Worm (Caenorhabditis elegans): Measurements from ENCODE around the gene C23F12.9.
A peak's percentile ranks its signal among the peaks of the same experiment; 100 is the strongest.

C23F12.9 gene

DNA sequence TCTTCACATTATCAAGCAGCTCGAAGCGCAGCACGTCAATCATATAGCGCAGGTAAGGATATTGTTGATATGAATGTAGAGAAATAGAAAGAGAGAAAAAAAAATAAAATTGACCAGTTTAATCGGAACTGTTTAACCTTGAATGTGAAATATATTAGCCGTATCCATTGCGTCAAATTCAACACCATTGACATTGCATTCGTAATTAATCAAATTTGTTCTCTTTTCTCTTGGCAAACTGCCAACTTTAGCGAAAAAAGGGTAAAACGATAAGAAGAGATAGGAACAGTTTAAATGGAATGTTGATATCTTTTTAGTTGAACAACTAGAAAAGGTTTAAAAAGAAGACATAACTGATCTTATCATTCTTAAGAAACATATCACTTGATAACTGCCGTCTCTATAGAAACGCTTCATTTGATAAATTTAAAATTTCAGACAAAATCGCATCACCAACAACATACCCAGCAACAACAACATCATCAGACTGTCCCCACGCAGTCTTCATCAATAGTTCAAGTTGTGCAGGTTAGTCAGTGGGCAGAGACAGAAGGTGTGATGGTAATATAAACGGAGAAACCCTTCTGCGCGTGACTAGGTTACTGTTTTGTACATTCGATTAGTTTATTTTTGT, 9.9 kb downstream of the C23F12.9 start:
- TF ChIP-seq hlh-6 (tag; optimal IDR thresholded peaks at IDR 0.05) (no peak), ceh-19 (GFP tag; optimal IDR thresholded peaks at IDR 0.05) (no peak), ceh-6 (GFP tag; optimal IDR thresholded peaks at IDR 0.05) (no peak), odd-2 (tag; optimal IDR thresholded peaks at IDR 0.05) (no peak), pag-3 (tag; optimal IDR thresholded peaks at IDR 0.05; ENCODE audit: borderline replicate concordance) (no peak), che-1 (tag; optimal IDR thresholded peaks at IDR 0.05) (no peak), nhr-232 (tag; optimal IDR thresholded peaks at IDR 0.05) (no peak), mec-3 (tag; optimal IDR thresholded peaks at IDR 0.05; ENCODE audit: borderline replicate concordance) (no peak), fax-1 (tag; optimal IDR thresholded peaks at IDR 0.05) (no peak), hlh-15 (tag; optimal IDR thresholded peaks at IDR 0.05) (no peak), dve-1 (tag; optimal IDR thresholded peaks at IDR 0.05) (no peak), ceh-18 (tag; optimal IDR thresholded peaks at IDR 0.05) (no peak), pat-9 (tag; optimal IDR thresholded peaks at IDR 0.05) (no peak)

- TF ChIP-seq elt-2 (tag; optimal IDR thresholded peaks at IDR 0.05) (peak; percentile 11), tbx-7 (tag; optimal IDR thresholded peaks at IDR 0.05) (no peak)
Measured at ce11 chrX:9405922-9406321, 12.1 kb downstream of the C23F12.9 start.

DNA sequence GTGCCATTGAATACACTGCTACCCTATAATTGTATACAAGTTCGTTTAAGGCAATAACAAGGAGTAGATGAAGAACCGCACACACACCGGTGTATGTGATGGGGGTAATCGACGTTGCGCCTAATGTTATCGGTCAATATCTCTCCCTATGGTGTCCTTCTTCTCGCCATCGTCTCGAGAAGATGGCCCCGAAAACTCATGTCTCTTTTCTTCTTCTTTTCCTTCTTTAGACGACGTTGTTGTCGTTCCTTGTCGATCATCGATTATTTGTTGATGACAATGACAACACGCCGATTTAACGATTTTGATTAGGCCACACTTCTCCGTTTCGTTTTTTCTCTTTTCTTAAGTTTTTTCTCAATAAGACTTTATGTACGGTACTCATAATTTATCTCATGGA, 15.3 kb downstream of the C23F12.9 start:
- TF ChIP-seq ceh-2 (tag; optimal IDR thresholded peaks at IDR 0.05) (no peak), unc-3 (GFP tag; conservative IDR thresholded peaks at IDR 0.05) (no peak), unc-3 (tag; optimal IDR thresholded peaks at IDR 0.05) (no peak), ceh-24 (tag; optimal IDR thresholded peaks at IDR 0.05) (no peak), fkh-6 (tag; optimal IDR thresholded peaks at IDR 0.05) (no peak)

- TF ChIP-seq unc-3 (GFP tag; conservative IDR thresholded peaks at IDR 0.05), result no peak
- TF ChIP-seq unc-3 (tag; optimal IDR thresholded peaks at IDR 0.05), result no peak
- peak; percentile 7 for TF ChIP-seq ceh-22 (tag; optimal IDR thresholded peaks at IDR 0.05)
- TF ChIP-seq unc-42 (tag; optimal IDR thresholded peaks at IDR 0.05), result no peak
Measured at ce11 chrX:9410747-9411146, 16.9 kb downstream of the C23F12.9 start.

- TF ChIP-seq F13H6.1 (tag; optimal IDR thresholded peaks at IDR 0.05) (no peak), unc-55 (GFP tag; optimal IDR thresholded peaks at IDR 0.05) (no peak), ahr-1 (tag; optimal IDR thresholded peaks at IDR 0.05) (no peak), ceh-19 (GFP tag; optimal IDR thresholded peaks at IDR 0.05) (no peak), pat-9 (tag; optimal IDR thresholded peaks at IDR 0.05) (no peak), che-1 (tag; optimal IDR thresholded peaks at IDR 0.05) (no peak), K02D7.2 (tag; optimal IDR thresholded peaks at IDR 0.05) (no peak), hlh-13 (GFP tag; optimal IDR thresholded peaks at IDR 0.05) (no peak), ref-2 (tag; optimal IDR thresholded peaks at IDR 0.05) (no peak), ceh-45 (GFP tag; IDR thresholded peaks at IDR 0.05) (no peak), lin-11 (tag; optimal IDR thresholded peaks at IDR 0.05) (no peak), tbx-7 (tag; optimal IDR thresholded peaks at IDR 0.05) (no peak), gmeb-2 (tag; optimal IDR thresholded peaks at IDR 0.05) (no peak), ceh-31 (tag; optimal IDR thresholded peaks at IDR 0.05) (no peak), ceh-2 (tag; optimal IDR thresholded peaks at IDR 0.05) (no peak), ceh-14 (tag; optimal IDR thresholded peaks at IDR 0.05) (no peak), dmd-4 (tag; optimal IDR thresholded peaks at IDR 0.05; ENCODE audit: borderline replicate concordance) (no peak)
Measured at ce11 chrX:9411675-9412074, 17.8 kb downstream of the C23F12.9 start.
